Worm (Caenorhabditis elegans) whole organism, midembryonic: ENCODE results near the gene vps-33.1.

Source experiments
- T22C8.4 ChIP-seq: fragments of 200-800 bp; sonication (Bioruptor generic); IDR thresholded peaks from 2 replicates; pipeline ENCODE4 v1.3.6; 2022; ENCODE audit warnings: missing genetic modification characterization, missing compliant biosample characterization
- cog-1 ChIP-seq: sonication (generic microtip); optimal IDR thresholded peaks from 2 replicates; lab custom pipeline; 2016; ENCODE audit warnings: missing genetic modification characterization, missing compliant biosample characterization
- flt-1 ChIP-seq: fragments of 200-800 bp; sonication (Bioruptor generic); IDR thresholded peaks from 2 replicates; pipeline ENCODE4 v1.3.6; 2022; ENCODE audit warnings: missing genetic modification characterization, missing compliant biosample characterization
- klf-2 ChIP-seq: fragments of 200-800 bp; sonication (Bioruptor generic); conservative IDR thresholded peaks from 2 replicates; pipeline ENCODE4 v1.3.6; 2022; ENCODE audit warnings: missing genetic modification reagents, missing genetic modification characterization, missing compliant biosample characterization
- med-1 ChIP-seq: sonication (generic microtip); optimal IDR thresholded peaks from 2 replicates; lab custom pipeline; 2017; ENCODE audit warnings: missing genetic modification characterization, mild to moderate bottlenecking, missing compliant biosample characterization, antibody characterized with exemption, missing genetic modification reagents; ENCODE audit not compliant: insufficient read depth
- ref-1 ChIP-seq: fragments of 200-800 bp; sonication (Bioruptor generic); conservative IDR thresholded peaks from 2 replicates; pipeline ENCODE4 v1.3.6; 2022; ENCODE audit warnings: missing genetic modification reagents, missing genetic modification characterization, missing compliant biosample characterization
- tab-1 ChIP-seq: fragments of 200-800 bp; sonication (Bioruptor generic); IDR thresholded peaks from 2 replicates; pipeline ENCODE4 v1.3.6; 2022; ENCODE audit warnings: missing genetic modification characterization, missing compliant biosample characterization
- ztf-23 ChIP-seq: fragments of 200-800 bp; sonication (Bioruptor generic); IDR thresholded peaks from 2 replicates; pipeline ENCODE4 v1.3.6; 2022; ENCODE audit warnings: missing genetic modification reagents, missing genetic modification characterization, missing compliant biosample characterization
- ztf-29 ChIP-seq: fragments of 200-800 bp; sonication (Bioruptor generic); IDR thresholded peaks from 2 replicates; pipeline ENCODE4 v1.3.6; 2022; ENCODE audit warnings: missing genetic modification reagents, missing genetic modification characterization, missing compliant biosample characterization

Gene vps-33.1

DNA sequence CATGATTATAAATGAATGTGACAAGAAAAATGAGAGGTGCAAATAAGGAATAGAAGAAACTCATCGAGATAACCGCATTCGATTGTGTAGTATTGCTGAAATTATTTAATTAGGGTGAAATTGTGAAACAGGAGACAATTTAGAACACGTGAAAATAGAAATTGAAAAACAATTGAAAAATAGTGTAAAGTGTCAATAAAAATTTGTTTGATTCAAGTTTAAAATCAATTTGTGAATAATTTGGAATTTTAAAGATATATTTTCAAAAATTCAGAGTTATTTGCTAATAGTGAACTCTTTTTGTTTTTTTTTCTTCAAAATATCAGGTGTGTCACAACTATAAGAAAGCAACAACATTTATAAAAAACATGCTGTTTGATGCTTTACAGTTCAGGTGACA lies 30.6 kb downstream of the vps-33.1 start, which contains the start of gene ZK370.4:
ZK370.4 (minus strand) TSS at position 101 of the 400 bp plus-strand sequence.
- TF ChIP-seq med-1 = no peak
- TF ChIP-seq ztf-29 (GFP tag; lab: Robert Waterston, UW) = no peak
- TF ChIP-seq tab-1 = no peak
- no peak for TF ChIP-seq ztf-23
- TF ChIP-seq T22C8.4 (GFP tag; lab: Robert Waterston, UW) = no peak
- TF ChIP-seq ref-1 = no peak
- TF ChIP-seq flt-1 (GFP tag; lab: Robert Waterston, UW) = no peak
- no peak for TF ChIP-seq klf-2
- TF ChIP-seq cog-1 (tag; lab: Kevin White, UChicago) = no peak

DNA sequence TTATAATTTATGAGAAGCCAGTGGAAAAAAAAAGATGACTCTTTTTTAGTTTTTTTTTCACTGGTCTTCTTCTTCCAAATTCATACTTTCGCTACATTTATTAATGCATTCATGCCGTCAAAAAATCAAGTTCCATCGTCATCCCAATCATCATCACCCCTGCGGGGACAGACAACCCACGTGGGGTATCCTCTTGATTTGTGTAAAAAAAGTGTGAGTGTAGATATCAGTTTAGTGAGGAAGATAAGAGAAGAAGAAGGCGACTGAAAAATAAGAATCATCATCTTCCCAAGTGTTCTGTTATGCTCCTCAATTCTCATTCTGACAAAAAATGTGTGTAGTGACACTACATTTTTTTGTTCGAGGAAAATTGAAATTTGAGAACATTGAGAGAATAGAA lies 31.2 kb downstream of the vps-33.1 start:
- TF ChIP-seq med-1 = no peak
- no peak for TF ChIP-seq klf-2
- no peak for TF ChIP-seq tab-1
- no peak for TF ChIP-seq T22C8.4 (GFP tag; lab: Robert Waterston, UW)
- TF ChIP-seq ztf-23 = no peak
- TF ChIP-seq cog-1 (tag; lab: Kevin White, UChicago) = no peak
- TF ChIP-seq ztf-29 (GFP tag; lab: Robert Waterston, UW) = no peak
- no peak for TF ChIP-seq ref-1
- TF ChIP-seq flt-1 (GFP tag; lab: Robert Waterston, UW) = no peak

ce11 chrIII:8733237-8733636 lies 32.5 kb downstream of the vps-33.1 start:
- TF ChIP-seq ref-1 (no peak), ztf-29 (GFP tag; lab: Robert Waterston, UW) (no peak), T22C8.4 (GFP tag; lab: Robert Waterston, UW) (no peak), med-1 (no peak), ztf-23 (no peak), flt-1 (GFP tag; lab: Robert Waterston, UW) (no peak), cog-1 (tag; lab: Kevin White, UChicago) (no peak), klf-2 (no peak), tab-1 (no peak)

DNA sequence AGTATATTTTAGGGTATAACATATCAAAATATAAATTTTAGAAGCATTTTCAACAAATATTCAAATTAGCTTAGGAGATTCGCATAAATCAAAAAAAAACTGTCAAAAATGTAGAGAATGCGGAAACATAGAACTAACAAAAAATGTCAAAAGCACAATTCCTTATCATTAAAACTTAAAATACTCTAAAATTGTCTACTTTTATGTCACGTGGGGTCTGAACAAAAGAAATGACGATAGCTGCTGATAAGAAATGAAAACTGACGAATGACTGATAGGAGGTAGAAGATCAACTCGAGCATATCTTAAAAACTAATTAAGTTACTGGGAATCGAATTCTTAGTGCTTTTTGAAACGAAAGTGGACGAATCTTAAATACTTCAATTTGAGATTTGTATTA lies 32.9 kb downstream of the vps-33.1 start:
- TF ChIP-seq ztf-29 (GFP tag; lab: Robert Waterston, UW) = no peak

ce11 chrIII:8734327-8734885 lies 33.7 kb downstream of the vps-33.1 start:
- TF ChIP-seq tab-1 (no peak), flt-1 (GFP tag; lab: Robert Waterston, UW) (peak; percentile 59), T22C8.4 (GFP tag; lab: Robert Waterston, UW) (no peak), ztf-23 (no peak), ztf-29 (GFP tag; lab: Robert Waterston, UW) (no peak)

ce11 chrIII:8737391-8737790 lies 36.7 kb downstream of the vps-33.1 start:
- TF ChIP-seq ztf-23 = no peak
- TF ChIP-seq ztf-29 (GFP tag; lab: Robert Waterston, UW) = no peak
- no peak for TF ChIP-seq T22C8.4 (GFP tag; lab: Robert Waterston, UW)
- no peak for TF ChIP-seq med-1
- no peak for TF ChIP-seq cog-1 (tag; lab: Kevin White, UChicago)
- TF ChIP-seq flt-1 (GFP tag; lab: Robert Waterston, UW) = no peak
- TF ChIP-seq ref-1 = no peak
- TF ChIP-seq tab-1 = no peak
- TF ChIP-seq klf-2 = no peak

ce11 chrIII:8738289-8738688 lies 37.6 kb downstream of the vps-33.1 start:
- TF ChIP-seq ref-1 (no peak), ztf-29 (GFP tag; lab: Robert Waterston, UW) (no peak), med-1 (no peak), flt-1 (GFP tag; lab: Robert Waterston, UW) (no peak)

DNA sequence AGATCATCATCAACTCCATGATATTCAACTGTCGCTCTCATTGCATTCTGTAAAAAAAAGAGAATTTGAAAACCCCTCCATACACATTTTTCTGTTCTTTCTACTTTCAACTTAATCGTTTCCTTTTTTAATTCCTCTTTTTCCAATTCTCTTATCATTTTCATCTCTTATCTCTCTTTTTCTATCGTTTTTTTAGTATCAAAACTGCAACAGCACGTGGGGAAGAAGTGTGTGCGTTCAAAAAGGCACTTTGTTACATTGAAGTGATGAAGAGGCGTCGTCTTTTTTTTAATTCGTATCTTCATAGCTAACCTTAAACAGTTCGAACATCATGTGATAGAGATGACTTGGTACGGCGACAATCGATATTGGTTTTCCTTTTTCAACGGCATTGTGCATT lies 38.4 kb downstream of the vps-33.1 start:
- TF ChIP-seq ztf-23 (no peak), flt-1 (GFP tag; lab: Robert Waterston, UW) (no peak), cog-1 (tag; lab: Kevin White, UChicago) (no peak), klf-2 (no peak), T22C8.4 (GFP tag; lab: Robert Waterston, UW) (no peak), ref-1 (no peak), tab-1 (no peak), ztf-29 (GFP tag; lab: Robert Waterston, UW) (no peak), med-1 (no peak)

DNA sequence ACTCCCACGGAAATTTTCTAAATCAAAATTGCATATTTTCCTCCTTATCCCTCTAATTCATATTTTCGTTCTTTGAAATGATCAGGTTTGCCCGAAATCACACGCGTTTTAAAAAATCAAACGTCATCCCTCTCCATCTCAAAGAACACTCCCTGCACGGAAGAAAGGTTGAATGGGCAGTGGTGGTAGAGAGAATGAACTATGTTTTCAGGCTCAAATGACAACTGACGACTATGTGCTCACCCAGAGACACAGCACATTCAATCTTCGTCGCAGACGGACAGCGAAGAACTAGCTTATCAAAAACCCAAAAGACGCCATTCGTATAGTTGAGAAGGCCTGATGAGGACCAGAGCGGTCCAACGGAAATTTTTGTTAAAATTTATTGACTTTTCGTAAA lies 39.1 kb downstream of the vps-33.1 start:
- no peak for TF ChIP-seq ztf-29 (GFP tag; lab: Robert Waterston, UW)
- TF ChIP-seq klf-2 = no peak
- no peak for TF ChIP-seq ref-1
- TF ChIP-seq flt-1 (GFP tag; lab: Robert Waterston, UW) = no peak
- no peak for TF ChIP-seq cog-1 (tag; lab: Kevin White, UChicago)
- no peak for TF ChIP-seq T22C8.4 (GFP tag; lab: Robert Waterston, UW)
- TF ChIP-seq med-1 = no peak
- no peak for TF ChIP-seq tab-1
- TF ChIP-seq ztf-23 = no peak

- TF ChIP-seq tab-1 = peak; percentile 69; the same call in 1 of the 2 replicates
- TF ChIP-seq ztf-29 (GFP tag; lab: Robert Waterston, UW) = no peak
- TF ChIP-seq ref-1 = 0 out of 2 replicates have a peak, but pooled peaks have one; percentile 5
- TF ChIP-seq ztf-23 = peak; percentile 90
- 0 out of 2 replicates have a peak, but pooled peaks have one; percentile 63 for TF ChIP-seq klf-2
- no peak for TF ChIP-seq T22C8.4 (GFP tag; lab: Robert Waterston, UW)
- no peak for TF ChIP-seq med-1
- TF ChIP-seq cog-1 (tag; lab: Kevin White, UChicago) = peak; percentile 72
- peak; percentile 81 for TF ChIP-seq flt-1 (GFP tag; lab: Robert Waterston, UW)
Measured at ce11 chrIII:8741276-8741860, 40.6 kb downstream of the vps-33.1 start, which contains the start of gene pdhk-2. Gene pdhk-2 (minus strand): TSS chrIII:8741412.

DNA sequence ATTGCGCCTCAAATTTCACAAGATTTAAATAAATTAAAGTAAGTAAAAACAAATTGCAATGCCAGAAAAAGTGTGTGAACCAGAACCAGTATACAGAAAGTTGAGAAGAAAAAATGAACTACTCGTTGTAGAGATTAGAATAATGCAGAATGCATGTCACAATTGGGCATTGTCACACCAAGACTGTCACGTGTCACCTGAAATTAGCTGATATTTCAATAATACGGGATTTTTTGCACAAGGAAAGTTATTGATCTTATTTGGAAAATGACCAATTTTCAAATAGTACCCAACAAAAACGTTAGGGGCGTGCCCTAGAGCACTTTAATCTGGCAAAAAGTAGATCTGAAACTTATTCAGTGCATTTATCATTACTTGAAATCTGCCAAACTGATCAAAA lies 41.2 kb downstream of the vps-33.1 start:
- TF ChIP-seq ztf-29 (GFP tag; lab: Robert Waterston, UW) = no peak
- no peak for TF ChIP-seq tab-1
- no peak for TF ChIP-seq cog-1 (tag; lab: Kevin White, UChicago)
- TF ChIP-seq ref-1 = no peak
- no peak for TF ChIP-seq T22C8.4 (GFP tag; lab: Robert Waterston, UW)
- TF ChIP-seq ztf-23 = no peak
- TF ChIP-seq med-1 = no peak
- no peak for TF ChIP-seq klf-2
- TF ChIP-seq flt-1 (GFP tag; lab: Robert Waterston, UW) = no peak
